Worm (Caenorhabditis elegans) whole organism, young adult: ENCODE measurements around the gene fbxa-39.

Experiments used
- B0261.1 ChIP-seq: sonication (generic microtip); optimal IDR thresholded peaks from 2 replicates; lab custom pipeline; 2016; ENCODE audit warnings: mild to moderate bottlenecking, missing genetic modification characterization, moderate library complexity, missing compliant biosample characterization
- D2030.7 ChIP-seq: fragments of 200-800 bp; sonication (Bioruptor generic); IDR thresholded peaks from 2 replicates; pipeline ENCODE4 v1.3.6; 2022; ENCODE audit warnings: missing genetic modification reagents, missing genetic modification characterization, missing compliant biosample characterization
- F55B11.4 ChIP-seq: sonication (generic microtip); optimal IDR thresholded peaks from 2 replicates; lab custom pipeline; 2016; ENCODE audit warnings: missing compliant biosample characterization, missing genetic modification characterization, borderline replicate concordance; ENCODE audit not compliant: insufficient read depth
- Y53F4B.3 ChIP-seq: fragments of 200-800 bp; sonication (Bioruptor generic); IDR thresholded peaks from 2 replicates; pipeline ENCODE4 v1.3.6; 2022; ENCODE audit warnings: missing genetic modification reagents, missing genetic modification characterization, missing compliant biosample characterization
- Y53G8AR.9 ChIP-seq: fragments of 200-800 bp; sonication (Bioruptor generic); conservative IDR thresholded peaks from 2 replicates; pipeline ENCODE4 v1.3.6; 2022; ENCODE audit warnings: missing genetic modification reagents, missing genetic modification characterization, missing compliant biosample characterization
- athp-1 ChIP-seq: sonication (generic microtip); optimal IDR thresholded peaks from 2 replicates; lab custom pipeline; 2017; ENCODE audit warnings: mild to moderate bottlenecking, missing genetic modification characterization, missing compliant biosample characterization
- cebp-1 ChIP-seq, 2 experiments: fragments of 200-800 bp in 1 of 2; sonication (Bioruptor generic) in 1 of 2; sonication (generic microtip) in 1 of 2; IDR thresholded peaks in 1 of 2; optimal IDR thresholded peaks in 1 of 2; 2 replicates each; pipeline versions ENCODE4 v1.3.6 to Lab custom; 2017 to 2022; ENCODE audit warnings: missing compliant biosample characterization in 2 of 2, missing genetic modification characterization in 2 of 2, mild to moderate bottlenecking in 1 of 2, missing genetic modification reagents in 1 of 2, moderate library complexity in 1 of 2
- ceh-58 ChIP-seq: fragments of 200-800 bp; sonication (Bioruptor generic); IDR thresholded peaks from 2 replicates; pipeline ENCODE4 v1.3.6; 2022; ENCODE audit warnings: missing genetic modification characterization, missing compliant biosample characterization
- ceh-79 ChIP-seq: sonication (generic microtip); optimal IDR thresholded peaks from 2 replicates; lab custom pipeline; 2017; ENCODE audit warnings: mild to moderate bottlenecking, missing genetic modification characterization, missing compliant biosample characterization
- die-1 ChIP-seq: sonication (generic microtip); optimal IDR thresholded peaks from 2 replicates; lab custom pipeline; 2016; ENCODE audit warnings: missing genotype, mild to moderate bottlenecking, missing genetic modification characterization, missing compliant biosample characterization
- efl-1 ChIP-seq: fragments of 150-350 bp; optimal IDR thresholded peaks from 2 replicates; lab custom pipeline; 2014; ENCODE audit warnings: missing biosample characterization, missing genetic modification reagents, missing genetic modification characterization
- egrh-3 ChIP-seq: fragments of 200-800 bp; sonication (Bioruptor generic); IDR thresholded peaks from 2 replicates; pipeline ENCODE4 v1.3.6; 2022; ENCODE audit warnings: missing genetic modification reagents, missing genetic modification characterization, missing compliant biosample characterization
- gei-17 ChIP-seq: fragments of 200-800 bp; sonication (Bioruptor generic); optimal IDR thresholded peaks from 2 replicates; lab custom pipeline; 2018; ENCODE audit warnings: mild to moderate bottlenecking, missing genetic modification characterization, missing compliant biosample characterization
- him-1 ChIP-seq: sonication (generic microtip); optimal IDR thresholded peaks from 2 replicates; lab custom pipeline; 2016; ENCODE audit warnings: missing genotype, missing genetic modification reagents, missing genetic modification characterization, missing compliant biosample characterization
- hlh-12 ChIP-seq: sonication (generic microtip); optimal IDR thresholded peaks from 2 replicates; lab custom pipeline; 2016; ENCODE audit warnings: missing genetic modification characterization, missing compliant biosample characterization
- hmg-1.2 ChIP-seq: fragments of 200-800 bp; sonication (Bioruptor generic); IDR thresholded peaks from 2 replicates; pipeline ENCODE4 v1.3.6; 2022; ENCODE audit warnings: missing genetic modification reagents, missing genetic modification characterization, missing compliant biosample characterization
- let-526 ChIP-seq: fragments of 200-800 bp; sonication (Bioruptor generic); IDR thresholded peaks from 2 replicates; pipeline ENCODE4 v1.3.6; 2022; ENCODE audit warnings: missing genetic modification reagents, missing genetic modification characterization, missing compliant biosample characterization
- lin-26 ChIP-seq: fragments of 200-800 bp; sonication (Bioruptor generic); IDR thresholded peaks from 2 replicates; pipeline ENCODE4 v1.3.6; 2022; ENCODE audit warnings: missing genetic modification reagents, missing genetic modification characterization, missing compliant biosample characterization
- lsl-1 ChIP-seq: fragments of 200-800 bp; sonication (Bioruptor generic); optimal IDR thresholded peaks from 2 replicates; lab custom pipeline; 2018; ENCODE audit warnings: mild to moderate bottlenecking, missing genetic modification characterization, moderate library complexity, missing compliant biosample characterization
- madf-6 ChIP-seq: fragments of 200-800 bp; sonication (Bioruptor generic); IDR thresholded peaks from 2 replicates; pipeline ENCODE4 v1.3.6; 2022; ENCODE audit warnings: missing genetic modification reagents, missing genetic modification characterization, missing compliant biosample characterization
- mcd-1 ChIP-seq: fragments of 200-800 bp; sonication (Bioruptor generic); IDR thresholded peaks from 2 replicates; pipeline ENCODE4 v1.3.6; 2022; ENCODE audit warnings: missing genetic modification reagents, missing genetic modification characterization, missing compliant biosample characterization
- mel-28 ChIP-seq: sonication (generic microtip); optimal IDR thresholded peaks from 2 replicates; lab custom pipeline; 2016; ENCODE audit warnings: borderline replicate concordance, mild to moderate bottlenecking, missing genetic modification characterization, missing compliant biosample characterization
- nhr-120 ChIP-seq: fragments of 200-800 bp; sonication (Bioruptor generic); IDR thresholded peaks from 2 replicates; pipeline ENCODE4 v1.3.6; 2022; ENCODE audit warnings: missing genetic modification characterization, missing compliant biosample characterization
- nhr-80 ChIP-seq: sonication (generic microtip); optimal IDR thresholded peaks from 2 replicates; lab custom pipeline; 2016; ENCODE audit warnings: missing genetic modification characterization, missing compliant biosample characterization
- pbrm-1 ChIP-seq: fragments of 200-800 bp; sonication (Bioruptor generic); IDR thresholded peaks from 2 replicates; pipeline ENCODE4 v1.3.6; 2022; ENCODE audit warnings: missing genetic modification reagents, missing genetic modification characterization, missing compliant biosample characterization
- rpc-1 ChIP-seq, 2 experiments: fragments of 150-350 bp in 1 of 2; sonication (generic microtip) in 1 of 2; optimal IDR thresholded peaks; 2 replicates each; lab custom pipeline; 2014 to 2018; ENCODE audit warnings: missing biosample characterization in 1 of 2, missing genetic modification characterization in 1 of 2, missing genetic modification reagents in 1 of 2, missing genotype in 1 of 2
- sdz-38 ChIP-seq: sonication (generic microtip); optimal IDR thresholded peaks from 2 replicates; lab custom pipeline; 2016; ENCODE audit warnings: missing genotype, missing genetic modification characterization, missing compliant biosample characterization
- sea-2 ChIP-seq: fragments of 200-800 bp; sonication (Bioruptor generic); IDR thresholded peaks from 2 replicates; pipeline ENCODE4 v1.3.6; 2022; ENCODE audit warnings: missing genetic modification characterization, missing compliant biosample characterization
- tbp1 ChIP-seq: fragments of 200-800 bp; sonication (Bioruptor generic); optimal IDR thresholded peaks from 2 replicates; lab custom pipeline; 2018; ENCODE audit warnings: mild to moderate bottlenecking, missing genetic modification characterization, missing compliant biosample characterization
- ztf-25 ChIP-seq: fragments of 200-800 bp; sonication (Bioruptor generic); IDR thresholded peaks from 2 replicates; pipeline ENCODE4 v1.3.6; 2022; ENCODE audit warnings: missing genetic modification reagents, missing genetic modification characterization, missing compliant biosample characterization
- ztf-3 ChIP-seq: fragments of 200-800 bp; sonication (Bioruptor generic); optimal IDR thresholded peaks from 2 replicates; lab custom pipeline; 2018; ENCODE audit warnings: mild to moderate bottlenecking, missing genetic modification characterization, missing compliant biosample characterization
- ztf-6 ChIP-seq: fragments of 200-800 bp; sonication (Bioruptor generic); IDR thresholded peaks from 2 replicates; pipeline ENCODE4 v1.3.6; 2022; ENCODE audit warnings: missing genetic modification reagents, missing genetic modification characterization, missing compliant biosample characterization

The fbxa-39 gene

DNA sequence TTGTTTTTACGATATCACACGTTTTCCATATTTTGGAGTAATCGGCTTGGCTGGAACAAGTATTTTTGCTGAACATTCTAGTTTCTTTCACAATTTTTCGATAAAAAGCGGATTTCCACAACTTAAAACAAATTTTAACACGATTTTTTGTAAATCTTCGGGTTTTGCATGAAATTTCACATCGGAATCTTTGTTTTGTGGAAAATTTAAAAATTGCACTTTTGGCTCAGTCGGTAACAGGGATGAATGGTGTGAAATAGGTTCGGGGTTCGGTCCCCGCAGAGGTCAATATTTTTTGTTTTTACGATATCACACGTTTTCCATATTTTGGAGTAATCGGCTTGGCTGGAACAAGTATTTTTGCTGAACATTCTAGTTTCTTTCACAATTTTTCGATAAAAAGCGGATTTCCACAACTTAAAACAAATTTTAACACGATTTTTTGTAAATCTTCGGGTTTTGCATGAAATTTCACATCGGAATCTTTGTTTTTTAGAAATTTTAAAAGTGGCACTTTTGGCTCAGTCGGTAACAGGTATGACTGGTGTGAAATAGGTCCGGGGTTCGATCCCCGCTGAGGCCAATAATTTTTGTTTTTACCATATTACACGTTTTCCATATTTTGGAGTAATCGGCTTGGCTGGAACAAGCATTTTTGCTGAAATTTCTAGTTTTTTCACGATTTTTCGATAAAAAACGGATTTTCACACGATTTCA, 17.5 kb downstream of the fbxa-39 start:
- TF ChIP-seq hmg-1.2 (GFP tag; lab: Robert Waterston, UW) (peak; percentile 29; the same call in 1 of the 2 replicates), mcd-1 (GFP tag; lab: Robert Waterston, UW) (0 out of 2 replicates have a peak, but pooled peaks have one; percentile 13), B0261.1 (peak; percentile 62), lin-26 (GFP tag; lab: Robert Waterston, UW) (peak; percentile 65; the same call in 1 of the 2 replicates), lsl-1 (GFP tag; lab: Kevin White, UChicago) (peak; percentile 7), tbp1 (GFP tag; lab: Kevin White, UChicago) (peak; percentile 82), rpc-1 (optimal IDR thresholded peaks at IDR 0.05; lab: Kevin White, UChicago) (peak; percentile 26), rpc-1 (tag; optimal IDR thresholded peaks at IDR 0.05; lab: Kevin White, UChicago) (peak; percentile 67)
- TF ChIP-seq, all 124 proteins: peak for 7; not testable (repeated sequence) for 117

DNA sequence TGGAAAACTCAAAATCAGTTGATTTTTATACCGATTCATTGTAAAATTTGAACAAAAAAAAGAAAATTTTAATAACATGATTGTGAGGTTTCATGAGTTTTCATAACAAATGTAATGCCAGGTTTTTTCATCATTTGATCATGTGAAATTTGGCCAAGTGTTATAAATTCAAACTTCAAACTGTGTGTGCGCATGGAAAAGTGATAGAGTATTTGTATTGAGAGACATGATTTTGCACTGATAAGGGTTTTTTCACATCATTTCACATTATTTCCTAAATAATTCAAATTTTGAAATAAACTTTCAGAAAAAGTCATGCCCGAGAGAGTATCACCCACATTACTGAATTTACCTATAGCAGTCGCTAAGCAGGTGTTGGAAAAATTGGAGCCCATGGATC, 18.3 kb downstream of the fbxa-39 start, which contains the start of gene fbxa-219:
fbxa-219 (plus strand) TSS at position 277 of the 400 bp plus-strand sequence.
- TF ChIP-seq cebp-1 (GFP tag; IDR thresholded peaks at IDR 0.05; lab: Robert Waterston, UW) (no peak), cebp-1 (tag; optimal IDR thresholded peaks at IDR 0.05; lab: Kevin White, UChicago) (peak; percentile 22), mel-28 (no peak), nhr-80 (tag; lab: Kevin White, UChicago) (peak; percentile 35)

DNA sequence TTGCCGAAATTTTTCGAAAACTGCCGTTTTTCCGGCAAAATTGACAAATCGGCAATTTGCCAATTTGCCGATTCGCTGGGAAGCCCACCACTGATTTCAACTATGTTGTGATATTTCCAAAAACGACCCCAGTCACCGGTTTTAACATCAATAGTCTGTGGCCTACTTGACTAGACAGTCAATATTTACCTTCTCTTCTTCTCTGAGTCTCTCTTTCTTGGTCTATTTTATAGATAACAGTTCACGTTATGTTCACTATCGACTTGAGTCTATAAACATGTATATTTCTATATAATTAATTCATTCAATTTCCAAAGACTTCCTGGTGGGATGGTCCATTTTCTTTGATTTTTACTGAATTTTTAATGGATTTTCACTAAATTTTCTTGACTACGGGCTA, 21.9 kb downstream of the fbxa-39 start:
- TF ChIP-seq ztf-6 (no peak), hlh-12 (tag; lab: Kevin White, UChicago) (no peak), Y53F4B.3 (no peak), athp-1 (tag; lab: Kevin White, UChicago) (no peak), him-1 (tag; lab: Kevin White, UChicago) (no peak), let-526 (no peak), nhr-80 (tag; lab: Kevin White, UChicago) (peak; percentile 30)

DNA sequence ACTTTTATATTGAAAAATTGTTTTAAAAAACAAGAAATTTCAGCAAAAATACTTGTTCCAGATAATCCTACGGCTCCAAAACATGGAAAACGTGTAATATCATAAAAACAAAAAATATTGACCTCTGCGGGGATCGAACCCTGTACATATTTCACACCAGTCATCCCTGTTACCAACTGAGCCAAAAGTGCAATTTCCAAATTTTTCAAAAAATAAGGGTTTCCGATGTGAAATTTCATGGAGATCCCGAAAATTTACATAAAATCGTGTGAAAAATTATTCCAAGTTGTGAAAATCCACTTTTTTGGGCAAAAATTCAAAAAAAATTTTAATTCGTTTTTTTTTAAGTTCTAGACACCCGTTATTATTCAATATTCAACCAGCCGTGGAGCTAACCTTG, 31.3 kb downstream of the fbxa-39 start:
- TF ChIP-seq die-1 (tag; lab: Kevin White, UChicago) (peak; percentile 47), pbrm-1 (GFP tag; lab: Robert Waterston, UW) (no peak), sdz-38 (no peak), athp-1 (tag; lab: Kevin White, UChicago) (no peak), D2030.7 (GFP tag; lab: Robert Waterston, UW) (peak; percentile 25; the same call in 1 of the 2 replicates), efl-1 (GFP tag; lab: Kevin White, UChicago) (no peak), Y53G8AR.9 (GFP tag; lab: Robert Waterston, UW) (no peak), sea-2 (GFP tag; lab: Robert Waterston, UW) (no peak), ztf-3 (GFP tag; lab: Kevin White, UChicago) (no peak), lin-26 (GFP tag; lab: Robert Waterston, UW) (0 out of 2 replicates have a peak, but pooled peaks have one; percentile 41), rpc-1 (optimal IDR thresholded peaks at IDR 0.05; lab: Kevin White, UChicago) (peak; percentile 32), rpc-1 (tag; optimal IDR thresholded peaks at IDR 0.05; lab: Kevin White, UChicago) (peak; percentile 73), egrh-3 (GFP tag; lab: Robert Waterston, UW) (no peak), tbp1 (GFP tag; lab: Kevin White, UChicago) (peak; percentile 85), B0261.1 (peak; percentile 43), F55B11.4 (no peak), ceh-58 (GFP tag; lab: Robert Waterston, UW) (no peak), nhr-120 (no peak), madf-6 (GFP tag; lab: Robert Waterston, UW) (no peak), ztf-25 (GFP tag; lab: Robert Waterston, UW) (no peak), gei-17 (no peak), ceh-79 (no peak)
